Worm (Caenorhabditis elegans) whole organism, L4 larva: ENCODE measurements around the gene clec-204.
A peak's percentile ranks its signal among the peaks of the same experiment; 100 is the strongest.

Experiments
- F10B5.3 ChIP-seq: sonication (generic microtip); optimal IDR thresholded peaks from 2 replicates; lab custom pipeline; 2016; ENCODE audit warnings: mild to moderate bottlenecking, missing genetic modification characterization, missing compliant biosample characterization
- T20F7.1 ChIP-seq: fragments of 200-800 bp; sonication (Bioruptor generic); optimal IDR thresholded peaks from 2 replicates; lab custom pipeline; 2018; ENCODE audit warnings: mild to moderate bottlenecking, missing genetic modification characterization, missing compliant biosample characterization
- Y105C5A.15 ChIP-seq: fragments of 200-800 bp; sonication (Bioruptor generic); IDR thresholded peaks from 2 replicates; pipeline ENCODE4 v1.3.6; 2022; ENCODE audit warnings: missing genetic modification characterization, missing compliant biosample characterization
- Y75B8A.6 ChIP-seq: fragments of 200-800 bp; sonication (Bioruptor generic); IDR thresholded peaks from 2 replicates; pipeline ENCODE4 v1.3.6; 2022; ENCODE audit warnings: missing genetic modification reagents, missing genetic modification characterization, missing compliant biosample characterization
- aha-1 ChIP-seq: fragments of 150-350 bp; peaks from one replicate; lab custom pipeline; 2014; ENCODE audit warnings: missing biosample characterization, missing genetic modification characterization
- aly-2 ChIP-seq: sonication (generic microtip); optimal IDR thresholded peaks from 2 replicates; lab custom pipeline; 2018; ENCODE audit warnings: missing biosample characterization, missing genetic modification characterization
- ceh-32 ChIP-seq: sonication (generic microtip); optimal IDR thresholded peaks from 2 replicates; lab custom pipeline; 2016; ENCODE audit warnings: mild to moderate bottlenecking, missing genetic modification characterization, missing compliant biosample characterization; ENCODE audit not compliant: poor library complexity
- ces-1 ChIP-seq: fragments of 150-350 bp; sonication (generic microtip); optimal IDR thresholded peaks from 4 replicates; lab custom pipeline; 2014; ENCODE audit warnings: missing biosample characterization, missing genetic modification reagents, missing genetic modification characterization
- cey-2 ChIP-seq: sonication (generic microtip); optimal IDR thresholded peaks from 3 replicates; lab custom pipeline; 2017; ENCODE audit warnings: missing genetic modification characterization, mild to moderate bottlenecking, missing compliant biosample characterization, antibody characterized with exemption, borderline replicate concordance; ENCODE audit not compliant: insufficient read depth
- daf-12 ChIP-seq: fragments of 150-350 bp; optimal IDR thresholded peaks from 2 replicates; lab custom pipeline; 2014; ENCODE audit warnings: missing biosample characterization, missing genetic modification reagents, missing genetic modification characterization
- daf-16 ChIP-seq, 3 experiments: sonication (generic microtip); optimal IDR thresholded peaks; 2 replicates each; lab custom pipeline; 2016 to 2017; ENCODE audit warnings: missing genetic modification characterization in 3 of 3, missing genetic modification reagents in 3 of 3, mild to moderate bottlenecking in 2 of 3, missing compliant biosample characterization in 2 of 3, missing biosample characterization in 1 of 3, moderate library complexity in 1 of 3
- daf-19 ChIP-seq: fragments of 200-800 bp; sonication (Bioruptor generic); conservative IDR thresholded peaks from 2 replicates; pipeline ENCODE4 v1.3.6; 2022; ENCODE audit warnings: missing genetic modification characterization, missing compliant biosample characterization
- daf-8 ChIP-seq: fragments of 200-800 bp; sonication (Bioruptor generic); IDR thresholded peaks from 2 replicates; pipeline ENCODE4 v1.3.6; 2022; ENCODE audit warnings: missing genetic modification characterization, missing compliant biosample characterization
- dmd-6 ChIP-seq: fragments of 200-800 bp; sonication (Bioruptor generic); IDR thresholded peaks from 2 replicates; pipeline ENCODE4 v1.3.6; 2022; ENCODE audit warnings: missing genetic modification reagents, missing genetic modification characterization, missing compliant biosample characterization
- dpl-1 ChIP-seq: fragments of 150-350 bp; optimal IDR thresholded peaks from 2 replicates; lab custom pipeline; 2014; ENCODE audit warnings: missing biosample characterization, missing genetic modification reagents, missing genetic modification characterization
- egl-43 ChIP-seq: fragments of 200-800 bp; sonication (Bioruptor generic); IDR thresholded peaks from 2 replicates; pipeline ENCODE4 v1.3.6; 2022; ENCODE audit warnings: missing genetic modification reagents, missing genetic modification characterization, missing compliant biosample characterization
- gei-8 ChIP-seq: fragments of 200-800 bp; sonication (Bioruptor generic); optimal IDR thresholded peaks from 2 replicates; lab custom pipeline; 2018; ENCODE audit warnings: mild to moderate bottlenecking, missing genetic modification characterization, missing compliant biosample characterization
- hif-1 ChIP-seq, 2 experiments: sonication (generic microtip); optimal IDR thresholded peaks; 2 replicates each; lab custom pipeline; 2016 to 2017; ENCODE audit warnings: missing compliant biosample characterization in 2 of 2, missing genetic modification characterization in 2 of 2, missing genetic modification reagents in 2 of 2, missing genotype in 2 of 2, mild to moderate bottlenecking in 1 of 2
- hmg-1.1 ChIP-seq: fragments of 200-800 bp; sonication (Bioruptor generic); IDR thresholded peaks from 2 replicates; pipeline ENCODE4 v1.3.6; 2022; ENCODE audit warnings: missing genetic modification reagents, missing genetic modification characterization, missing compliant biosample characterization
- lin-13 ChIP-seq: fragments of 150-350 bp; optimal IDR thresholded peaks from 2 replicates; lab custom pipeline; 2014; ENCODE audit warnings: missing biosample characterization, missing genetic modification reagents, missing genetic modification characterization
- lin-38 ChIP-seq: fragments of 200-800 bp; sonication (Bioruptor generic); IDR thresholded peaks from 2 replicates; pipeline ENCODE4 v1.3.6; 2022; ENCODE audit warnings: missing genetic modification reagents, missing genetic modification characterization, missing compliant biosample characterization
- madf-5 ChIP-seq, 2 experiments: fragments of 200-800 bp; sonication (Bioruptor generic); IDR thresholded peaks; 2 replicates each; pipeline ENCODE4 v1.3.6; 2022; ENCODE audit warnings: missing compliant biosample characterization in 2 of 2, missing genetic modification characterization in 2 of 2
- madf-9 ChIP-seq: fragments of 200-800 bp; sonication (Bioruptor generic); conservative IDR thresholded peaks from 2 replicates; pipeline ENCODE4 v1.3.6; 2022; ENCODE audit warnings: missing genetic modification reagents, missing genetic modification characterization, missing compliant biosample characterization
- mdl-1 ChIP-seq, 2 experiments: fragments of 150-350 bp in 1 of 2; sonication (generic microtip) in 1 of 2; optimal IDR thresholded peaks; 2 replicates each; lab custom pipeline; 2014 to 2017; ENCODE audit warnings: missing biosample characterization in 2 of 2, missing genetic modification characterization in 2 of 2
- mep-1 ChIP-seq: fragments of 150-350 bp; sonication (generic microtip); optimal IDR thresholded peaks from 3 replicates; lab custom pipeline; 2014; ENCODE audit warnings: missing biosample characterization, missing genetic modification characterization
- mes-2 ChIP-seq: sonication (generic microtip); optimal IDR thresholded peaks from 2 replicates; lab custom pipeline; 2016; ENCODE audit warnings: missing genotype, mild to moderate bottlenecking, missing genetic modification characterization, missing compliant biosample characterization; ENCODE audit not compliant: poor library complexity, severe bottlenecking
- mxl-3 ChIP-seq: fragments of 200-800 bp; sonication (Bioruptor generic); optimal IDR thresholded peaks from 2 replicates; lab custom pipeline; 2018; ENCODE audit warnings: mild to moderate bottlenecking, missing genetic modification characterization, missing compliant biosample characterization
- nhr-11 ChIP-seq: fragments of 150-350 bp; optimal IDR thresholded peaks from 2 replicates; lab custom pipeline; 2014; ENCODE audit warnings: missing biosample characterization, missing genetic modification characterization
- nhr-25 ChIP-seq: sonication (generic microtip); optimal IDR thresholded peaks from 2 replicates; lab custom pipeline; 2017; ENCODE audit warnings: missing genetic modification characterization, mild to moderate bottlenecking, missing compliant biosample characterization, antibody characterized with exemption, moderate library complexity, borderline replicate concordance; ENCODE audit not compliant: insufficient read depth
- nhr-28 ChIP-seq: fragments of 150-350 bp; optimal IDR thresholded peaks from 2 replicates; lab custom pipeline; 2014; ENCODE audit warnings: missing biosample characterization, missing genetic modification characterization
- nhr-41 ChIP-seq: fragments of 200-800 bp; sonication (Bioruptor generic); IDR thresholded peaks from 2 replicates; pipeline ENCODE4 v1.3.6; 2022; ENCODE audit warnings: missing genetic modification reagents, missing genetic modification characterization, missing compliant biosample characterization
- nhr-42 ChIP-seq: fragments of 200-800 bp; sonication (Bioruptor generic); IDR thresholded peaks from 2 replicates; pipeline ENCODE4 v1.3.6; 2022; ENCODE audit warnings: missing genetic modification characterization, missing compliant biosample characterization
- nhr-48 ChIP-seq: sonication (generic microtip); optimal IDR thresholded peaks from 2 replicates; lab custom pipeline; 2016; ENCODE audit warnings: mild to moderate bottlenecking, missing genetic modification characterization, missing compliant biosample characterization
- nhr-76 ChIP-seq: fragments of 150-350 bp; optimal IDR thresholded peaks from 2 replicates; lab custom pipeline; 2014; ENCODE audit warnings: missing biosample characterization, missing genetic modification characterization
- nhr-77 ChIP-seq: fragments of 150-350 bp; optimal IDR thresholded peaks from 2 replicates; lab custom pipeline; 2014; ENCODE audit warnings: missing biosample characterization, missing genetic modification characterization
- saeg-2 ChIP-seq: fragments of 200-800 bp; sonication (Bioruptor generic); IDR thresholded peaks from 2 replicates; pipeline ENCODE4 v1.3.6; 2022; ENCODE audit warnings: missing genetic modification reagents, missing genetic modification characterization, missing compliant biosample characterization
- sdz-12 ChIP-seq: fragments of 200-800 bp; sonication (Bioruptor generic); optimal IDR thresholded peaks from 2 replicates; lab custom pipeline; 2018; ENCODE audit warnings: mild to moderate bottlenecking, missing genetic modification characterization, missing compliant biosample characterization
- spr-3 ChIP-seq: fragments of 200-800 bp; sonication (Bioruptor generic); optimal IDR thresholded peaks from 2 replicates; lab custom pipeline; 2018; ENCODE audit warnings: mild to moderate bottlenecking, missing genetic modification characterization, missing compliant biosample characterization
- tra-1 ChIP-seq: fragments of 200-800 bp; sonication (Bioruptor generic); IDR thresholded peaks from 2 replicates; pipeline ENCODE4 v1.3.6; 2022; ENCODE audit warnings: missing genetic modification reagents, missing genetic modification characterization, missing compliant biosample characterization
- unc-130 ChIP-seq: sonication (generic microtip); optimal IDR thresholded peaks from 2 replicates; lab custom pipeline; 2016; ENCODE audit warnings: missing genetic modification reagents, missing genetic modification characterization, missing compliant biosample characterization
- unc-62 ChIP-seq, 3 experiments: fragments of 150-350 bp in 1 of 3; sonication (generic microtip); optimal IDR thresholded peaks in 2 of 3; peaks in 1 of 3; 1 replicate in 1 of 3; 2 replicates in 2 of 3; lab custom pipeline; 2014 to 2017; ENCODE audit warnings: missing biosample characterization in 3 of 3, missing genetic modification characterization in 3 of 3, missing genetic modification reagents in 3 of 3, missing genotype in 1 of 3
- zag-1 ChIP-seq: fragments of 150-350 bp; optimal IDR thresholded peaks from 2 replicates; lab custom pipeline; 2014; ENCODE audit warnings: missing biosample characterization, missing genetic modification characterization

The clec-204 gene

ce11 chrV:1743205-1743870, 13.6 kb upstream of the clec-204 start, which contains the start of gene nhr-256 (continued):
- TF ChIP-seq nhr-42 (GFP tag; lab: Robert Waterston, UW): no peak
- TF ChIP-seq nhr-77: peak; percentile 87
- no peak for TF ChIP-seq mep-1
- TF ChIP-seq zag-1: no peak
- TF ChIP-seq sdz-12 (GFP tag; lab: Kevin White, UChicago): no peak
- no peak for TF ChIP-seq daf-8
- TF ChIP-seq cey-2: peak; percentile 76
- no peak for TF ChIP-seq F10B5.3 (tag; lab: Kevin White, UChicago)
- TF ChIP-seq hif-1 (tag; optimal IDR thresholded peaks at IDR 0.05; lab: Kevin White, UChicago): no peak
- no peak for TF ChIP-seq ces-1 (GFP tag; lab: Kevin White, UChicago)
- TF ChIP-seq mes-2: no peak
- TF ChIP-seq nhr-28 (tag; lab: Kevin White, UChicago): peak; percentile 100
- no peak for TF ChIP-seq daf-19 (GFP tag; lab: Robert Waterston, UW)
- peak in 1 of 2 experiments; percentile 67 for TF ChIP-seq unc-62 (GFP tag; optimal IDR thresholded peaks at IDR 0.05 in 1 of 2; lab: Kevin White, UChicago)
- TF ChIP-seq unc-62 (tag; optimal IDR thresholded peaks at IDR 0.05; lab: Kevin White, UChicago): no peak
- TF ChIP-seq daf-12 (tag; lab: Kevin White, UChicago): no peak
- peak; percentile 15 for TF ChIP-seq nhr-25 (tag; lab: Kevin White, UChicago)
- peak; percentile 59 for TF ChIP-seq T20F7.1 (GFP tag; lab: Kevin White, UChicago)
- TF ChIP-seq aha-1 (tag; lab: Kevin White, UChicago): no peak
- TF ChIP-seq saeg-2 (GFP tag; lab: Robert Waterston, UW): no peak
- TF ChIP-seq nhr-48 (tag; lab: Kevin White, UChicago): peak; percentile 86
- no peak for TF ChIP-seq madf-5 (GFP tag; IDR thresholded peaks at IDR 0.05; lab: Robert Waterston, UW)
- TF ChIP-seq mxl-3 (GFP tag; lab: Kevin White, UChicago): peak; percentile 67
- TF ChIP-seq egl-43: no peak
- no peak for TF ChIP-seq spr-3 (GFP tag; lab: Kevin White, UChicago)

- no peak for TF ChIP-seq lin-13 (GFP tag; lab: Kevin White, UChicago)
- no peak for TF ChIP-seq nhr-76 (tag; lab: Kevin White, UChicago)
- no peak for TF ChIP-seq hmg-1.1
These were observed 7.9 kb upstream of the clec-204 start, which contains the start of gene ZK697.8 for ce11 chrV:1749053-1749452. ZK697.8 (minus strand) TSS chrV:1749153.

- TF ChIP-seq Y105C5A.15 (no peak), aha-1 (tag; lab: Kevin White, UChicago) (no peak), daf-16 (GFP tag; optimal IDR thresholded peaks at IDR 0.05; lab: Kevin White, UChicago) (no peak), daf-16 (tag; optimal IDR thresholded peaks at IDR 0.05; lab: Kevin White, UChicago) (no peak), mep-1 (no peak), tra-1 (GFP tag; lab: Robert Waterston, UW) (no peak), dmd-6 (GFP tag; lab: Robert Waterston, UW) (no peak), unc-130 (no peak), gei-8 (GFP tag; lab: Kevin White, UChicago) (no peak)
These were observed 5.5 kb upstream of the clec-204 start, which contains the start of gene srh-199 for ce11 chrV:1751449-1751848. srh-199 (minus strand) TSS chrV:1751549.

- no peak for TF ChIP-seq nhr-41 (GFP tag; lab: Robert Waterston, UW)
- TF ChIP-seq mdl-1 (tag; optimal IDR thresholded peaks at IDR 0.05; lab: Kevin White, UChicago): no peak
- no peak for TF ChIP-seq lin-38
- no peak for TF ChIP-seq nhr-11
- no peak for TF ChIP-seq Y75B8A.6
- TF ChIP-seq mxl-3 (GFP tag; lab: Kevin White, UChicago): no peak
- no peak for TF ChIP-seq madf-9
- TF ChIP-seq aly-2: no peak
- TF ChIP-seq dpl-1 (GFP tag; lab: Kevin White, UChicago): no peak
- TF ChIP-seq ceh-32: no peak
- TF ChIP-seq, all 104 proteins: peak for 0
These were observed 4.5 kb upstream of the clec-204 start, which contains the start of gene ZK697.1 for ce11 chrV:1752496-1752895. ZK697.1 (plus strand) TSS chrV:1752796.
